Worm (Caenorhabditis elegans): ENCODE results near the gene zipt-3.

DNA sequence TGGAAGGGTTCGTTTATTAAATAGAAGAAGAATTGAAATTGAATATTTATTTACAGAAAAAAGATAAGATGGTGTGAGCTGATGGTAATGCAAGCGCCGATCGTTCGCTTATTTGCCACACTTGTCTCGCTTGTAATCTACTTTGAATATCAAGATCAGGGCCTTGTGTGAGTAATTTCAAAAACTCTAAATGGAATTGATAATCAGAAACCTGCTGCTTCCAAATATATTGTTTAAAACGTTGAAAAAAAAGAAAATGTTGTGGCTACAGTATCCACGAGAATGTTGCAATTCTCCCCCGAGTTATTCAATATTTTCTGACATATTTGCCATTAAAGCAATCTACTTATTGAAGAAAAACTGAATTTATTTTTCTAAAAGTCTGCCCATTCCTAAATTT is 7.1 kb upstream of the zipt-3 start:
- TF ChIP-seq dao-5 (tag; optimal IDR thresholded peaks at IDR 0.05) (no peak), him-1 (tag; optimal IDR thresholded peaks at IDR 0.05) (no peak)
